Comparison of ENCODE assay signal across 2 worm cellular contexts in genomic region chrII:10116690-10117089, ce11.
A peak's percentile ranks its signal among the peaks of the same experiment; 100 is the strongest.
TF ChIP-seq lines count a peak whose summit lies in the region.

No protein-coding gene starts in this region.

TF ChIP-seq in whole organism, L4 larva, 104 proteins besides CTCF, POLR2A, EP300 and RAD21:
- peak; percentile 54 for TF ChIP-seq aha-1 (tag; lab: Kevin White, UChicago)
- no peak for TF ChIP-seq T26A8.4 (GFP tag; IDR thresholded peaks at IDR 0.05; lab: Robert Waterston, UW)
- peak; percentile 66 for TF ChIP-seq set-16 (GFP tag; IDR thresholded peaks at IDR 0.05; lab: Robert Waterston, UW)
- no peak for TF ChIP-seq D1046.2 (GFP tag; IDR thresholded peaks at IDR 0.05; lab: Robert Waterston, UW)
- TF ChIP-seq dve-1 (tag; optimal IDR thresholded peaks at IDR 0.05; lab: Kevin White, UChicago; ENCODE audit: insufficient read depth): no peak

TF ChIP-seq in whole organism, young adult, 124 proteins besides CTCF, POLR2A, EP300 and RAD21:
- TF ChIP-seq ztf-6 (GFP tag; IDR thresholded peaks at IDR 0.05; lab: Robert Waterston, UW): no peak
- peak; percentile 53; the same call in 1 of the 2 replicates for TF ChIP-seq zfh-2 (GFP tag; conservative IDR thresholded peaks at IDR 0.05; lab: Robert Waterston, UW)
